Fruit fly (Drosophila melanogaster) whole organism, embryonic: ENCODE results near the gene Ssu72.

Experiments
- Abd-B ChIP-seq: fragments of 200-800 bp; sonication (Bioruptor generic); optimal IDR thresholded peaks from 2 replicates; lab custom pipeline; 2018; ENCODE audit warnings: missing biosample characterization, mild to moderate bottlenecking, missing genetic modification characterization, moderate library complexity
- CG10959 ChIP-seq: fragments of 200-800 bp; sonication (Bioruptor generic); IDR thresholded peaks from 2 replicates; pipeline ENCODE4 v1.3.6; 2022; ENCODE audit warnings: missing biosample characterization, missing genetic modification characterization
- CG11398 ChIP-seq: fragments of 200-800 bp; sonication (Bioruptor generic); optimal IDR thresholded peaks from 2 replicates; lab custom pipeline; 2016; ENCODE audit warnings: missing biosample characterization, missing genetic modification characterization
- CG12155 ChIP-seq: fragments of 200-800 bp; sonication (Bioruptor generic); optimal IDR thresholded peaks from 3 replicates; lab custom pipeline; 2016; ENCODE audit warnings: missing biosample characterization, missing genetic modification characterization
- CG12391 ChIP-seq: fragments of 200-800 bp; sonication (Bioruptor generic); optimal IDR thresholded peaks from 3 replicates; lab custom pipeline; 2018; ENCODE audit warnings: missing biosample characterization, mild to moderate bottlenecking, missing genetic modification characterization, moderate library complexity
- CG13296 ChIP-seq: fragments of 200-800 bp; sonication (Bioruptor generic); optimal IDR thresholded peaks from 3 replicates; lab custom pipeline; 2018; ENCODE audit warnings: missing biosample characterization, mild to moderate bottlenecking, missing genetic modification characterization
- CG15514 ChIP-seq: fragments of 200-800 bp; sonication (Bioruptor generic); optimal IDR thresholded peaks from 3 replicates; lab custom pipeline; 2017; ENCODE audit warnings: missing biosample characterization, missing genetic modification characterization, mild to moderate bottlenecking, moderate library complexity, missing genetic modification reagents
- CG17359 ChIP-seq: fragments of 200-800 bp; sonication (Bioruptor generic); optimal IDR thresholded peaks from 3 replicates; lab custom pipeline; 2018; ENCODE audit warnings: missing biosample characterization, mild to moderate bottlenecking, missing genetic modification characterization, moderate library complexity
- CG2120 ChIP-seq: fragments of 200-800 bp; sonication (Bioruptor generic); optimal IDR thresholded peaks from 3 replicates; lab custom pipeline; 2016; ENCODE audit warnings: missing biosample characterization, missing genetic modification characterization
- CG2889 ChIP-seq: fragments of 200-800 bp; sonication (Bioruptor generic); IDR thresholded peaks from 3 replicates; pipeline ENCODE4 v1.3.6; 2022; ENCODE audit warnings: missing biosample characterization, missing genetic modification characterization
- CG31365 ChIP-seq: fragments of 200-800 bp; sonication (Bioruptor generic); optimal IDR thresholded peaks from 2 replicates; lab custom pipeline; 2018; ENCODE audit warnings: missing biosample characterization, mild to moderate bottlenecking, missing genetic modification characterization
- CG33213 ChIP-seq: fragments of 200-800 bp; sonication (Bioruptor generic); optimal IDR thresholded peaks from 3 replicates; lab custom pipeline; 2016; ENCODE audit warnings: missing biosample characterization, missing genetic modification characterization
- CG3726 ChIP-seq: fragments of 200-800 bp; sonication (Bioruptor generic); IDR thresholded peaks from 3 replicates; pipeline ENCODE4, ENCODE4 v1.3.6; 2022; ENCODE audit warnings: missing biosample characterization, missing genetic modification characterization
- CG42726 ChIP-seq: fragments of 200-800 bp; sonication (Bioruptor generic); IDR thresholded peaks from 2 replicates; pipeline ENCODE4 v1.3.6; 2022; ENCODE audit warnings: missing biosample characterization, missing genetic modification characterization; ENCODE audit not compliant: partially characterized antibody
- CG6765 ChIP-seq: fragments of 200-800 bp; sonication (Bioruptor generic); optimal IDR thresholded peaks from 3 replicates; lab custom pipeline; 2017; ENCODE audit warnings: missing biosample characterization, mild to moderate bottlenecking, missing genetic modification characterization
- CG6791 ChIP-seq: fragments of 200-800 bp; sonication (Bioruptor generic); IDR thresholded peaks from 3 replicates; pipeline ENCODE4 v1.3.6; 2022; ENCODE audit warnings: missing biosample characterization, missing genetic modification characterization; ENCODE audit not compliant: partially characterized antibody
- CG6854 ChIP-seq: fragments of 200-800 bp; sonication (Bioruptor generic); optimal IDR thresholded peaks from 3 replicates; lab custom pipeline; 2017; ENCODE audit warnings: missing biosample characterization, mild to moderate bottlenecking, missing genetic modification characterization
- CG7271 ChIP-seq: fragments of 200-800 bp; sonication (Bioruptor generic); optimal IDR thresholded peaks from 2 replicates; lab custom pipeline; 2018; ENCODE audit warnings: missing biosample characterization, mild to moderate bottlenecking, missing genetic modification characterization, moderate library complexity
- CG7839 ChIP-seq: fragments of 200-800 bp; sonication (Bioruptor generic); optimal IDR thresholded peaks from 3 replicates; lab custom pipeline; 2018; ENCODE audit warnings: missing biosample characterization, mild to moderate bottlenecking, missing genetic modification characterization, moderate library complexity
- CG9609 ChIP-seq: fragments of 200-800 bp; sonication (Bioruptor generic); optimal IDR thresholded peaks from 3 replicates; lab custom pipeline; 2016; ENCODE audit warnings: missing biosample characterization, missing genetic modification characterization
- D ChIP-seq, 2 experiments: fragments of 200-800 bp in 1 of 2; fragments of >200 bp in 1 of 2; sonication (Bioruptor generic) in 1 of 2; optimal IDR thresholded peaks; 2 replicates in 1 of 2; 3 replicates in 1 of 2; lab custom pipeline; 2017; ENCODE audit warnings: mild to moderate bottlenecking in 1 of 2, missing biosample characterization in 1 of 2, missing genetic modification characterization in 1 of 2, missing genetic modification reagents in 1 of 2
- D19A ChIP-seq: fragments of 200-800 bp; optimal IDR thresholded peaks from 3 replicates; lab custom pipeline; 2019; ENCODE audit warnings: missing biosample characterization, mild to moderate bottlenecking, missing genetic modification characterization, moderate library complexity
- Dbx ChIP-seq: fragments of 200-800 bp; sonication (Bioruptor generic); IDR thresholded peaks from 3 replicates; pipeline ENCODE4 v1.3.6; 2022; ENCODE audit warnings: missing biosample characterization, missing genetic modification characterization
- Dek ChIP-seq: fragments of 200-800 bp; sonication (Bioruptor generic); optimal IDR thresholded peaks from 3 replicates; lab custom pipeline; 2019; ENCODE audit warnings: missing biosample characterization, mild to moderate bottlenecking, missing genetic modification characterization, moderate library complexity
- Dip2 ChIP-seq: fragments of 200-800 bp; sonication (Bioruptor generic); IDR thresholded peaks from 2 replicates; pipeline ENCODE4 v1.3.6; 2022; ENCODE audit warnings: missing biosample characterization, missing genetic modification characterization
- Dip3 ChIP-seq: fragments of 200-800 bp; sonication (Bioruptor generic); optimal IDR thresholded peaks from 3 replicates; lab custom pipeline; 2016; ENCODE audit warnings: missing biosample characterization, missing genetic modification characterization
- ERR ChIP-seq: fragments of 200-800 bp; sonication (Bioruptor generic); optimal IDR thresholded peaks from 2 replicates; lab custom pipeline; 2016; ENCODE audit warnings: missing biosample characterization, missing genetic modification characterization
- Elba2 ChIP-seq: fragments of 200-800 bp; sonication (Bioruptor generic); optimal IDR thresholded peaks from 3 replicates; lab custom pipeline; 2016; ENCODE audit warnings: missing biosample characterization, missing genetic modification characterization
- HLHmδ ChIP-seq: fragments of 200-800 bp; sonication (Bioruptor generic); optimal IDR thresholded peaks from 2 replicates; lab custom pipeline; 2018; ENCODE audit warnings: missing biosample characterization, mild to moderate bottlenecking, missing genetic modification characterization, moderate library complexity
- Meics ChIP-seq: fragments of 200-800 bp; sonication (Bioruptor generic); optimal IDR thresholded peaks from 2 replicates; lab custom pipeline; 2017; ENCODE audit warnings: missing biosample characterization, mild to moderate bottlenecking, missing genetic modification characterization
- Sox100B ChIP-seq: fragments of 200-800 bp; sonication (Bioruptor generic); optimal IDR thresholded peaks from 3 replicates; lab custom pipeline; 2018; ENCODE audit warnings: missing biosample characterization, mild to moderate bottlenecking, missing genetic modification characterization
- Usf ChIP-seq: fragments of 200-800 bp; sonication (Bioruptor generic); optimal IDR thresholded peaks from 2 replicates; lab custom pipeline; 2017; ENCODE audit warnings: missing genotype, missing biosample characterization, missing genetic modification characterization
- bbx ChIP-seq: fragments of 200-800 bp; sonication (Bioruptor generic); IDR thresholded peaks from 2 replicates; pipeline ENCODE4 v1.3.6; 2022; ENCODE audit warnings: missing biosample characterization, missing genetic modification characterization; ENCODE audit not compliant: partially characterized antibody
- cato ChIP-seq: fragments of 200-800 bp; sonication (Bioruptor generic); optimal IDR thresholded peaks from 2 replicates; lab custom pipeline; 2016; ENCODE audit warnings: missing biosample characterization, missing genetic modification characterization, borderline replicate concordance
- ewg ChIP-seq: fragments of 200-800 bp; sonication (Bioruptor generic); optimal IDR thresholded peaks from 3 replicates; lab custom pipeline; 2017; ENCODE audit warnings: mild to moderate bottlenecking, missing biosample characterization, missing genetic modification reagents, missing genetic modification characterization
- fd96Cb ChIP-seq: fragments of 200-800 bp; sonication (Bioruptor generic); optimal IDR thresholded peaks from 2 replicates; lab custom pipeline; 2018; ENCODE audit warnings: missing biosample characterization, mild to moderate bottlenecking, missing genetic modification characterization, moderate library complexity
- gce ChIP-seq: fragments of 200-800 bp; sonication (Bioruptor generic); IDR thresholded peaks from 3 replicates; pipeline ENCODE4 v1.3.6; 2022; ENCODE audit warnings: missing biosample characterization, missing genetic modification characterization
- gem ChIP-seq: fragments of 200-800 bp; sonication (Bioruptor generic); optimal IDR thresholded peaks from 2 replicates; lab custom pipeline; 2019; ENCODE audit warnings: missing biosample characterization, mild to moderate bottlenecking, missing genetic modification characterization, moderate library complexity
- gro ChIP-seq: fragments of 200-800 bp; sonication (Bioruptor generic); optimal IDR thresholded peaks from 2 replicates; lab custom pipeline; 2016; ENCODE audit warnings: missing biosample characterization, missing genetic modification characterization
- gsb ChIP-seq: fragments of 200-800 bp; sonication (Bioruptor generic); IDR thresholded peaks from 2 replicates; pipeline ENCODE4 v1.3.6; 2022; ENCODE audit warnings: missing biosample characterization, missing genetic modification characterization
- jing ChIP-seq: fragments of 200-800 bp; sonication (Bioruptor generic); optimal IDR thresholded peaks from 2 replicates; lab custom pipeline; 2018; ENCODE audit warnings: missing biosample characterization, mild to moderate bottlenecking, missing genetic modification characterization
- jumu ChIP-seq: fragments of 200-800 bp; sonication (Bioruptor generic); optimal IDR thresholded peaks from 3 replicates; lab custom pipeline; 2016; ENCODE audit warnings: missing biosample characterization, missing genetic modification characterization
- lbe ChIP-seq: fragments of 200-800 bp; sonication (Bioruptor generic); optimal IDR thresholded peaks from 2 replicates; lab custom pipeline; 2016; ENCODE audit warnings: missing biosample characterization, mild to moderate bottlenecking, missing genetic modification characterization
- mam ChIP-seq: fragments of 200-800 bp; sonication (Bioruptor generic); optimal IDR thresholded peaks from 3 replicates; lab custom pipeline; 2016; ENCODE audit warnings: missing biosample characterization, missing genetic modification characterization
- odd ChIP-seq: fragments of 200-800 bp; sonication (Bioruptor generic); optimal IDR thresholded peaks from 2 replicates; lab custom pipeline; 2017; ENCODE audit warnings: missing biosample characterization, mild to moderate bottlenecking, missing genetic modification characterization
- sisA ChIP-seq: fragments of 200-800 bp; sonication (Bioruptor generic); IDR thresholded peaks from 2 replicates; pipeline ENCODE4 v1.3.6; 2022; ENCODE audit warnings: missing biosample characterization, missing genetic modification characterization
- sqz ChIP-seq: fragments of 200-800 bp; sonication (Bioruptor generic); optimal IDR thresholded peaks from 3 replicates; lab custom pipeline; 2018; ENCODE audit warnings: missing biosample characterization, mild to moderate bottlenecking, missing genetic modification characterization
- tll ChIP-seq, 2 experiments: fragments of 200-800 bp in 1 of 2; fragments of >200 bp in 1 of 2; sonication (Bioruptor generic) in 1 of 2; optimal IDR thresholded peaks; 2 replicates each; lab custom pipeline; 2017 to 2019; ENCODE audit warnings: missing biosample characterization in 2 of 2, missing genetic modification characterization in 2 of 2, mild to moderate bottlenecking in 1 of 2, moderate library complexity in 1 of 2
- trh ChIP-seq: fragments of 200-800 bp; sonication (Bioruptor generic); optimal IDR thresholded peaks from 2 replicates; lab custom pipeline; 2016; ENCODE audit warnings: missing biosample characterization, missing genetic modification characterization

The Ssu72 gene

DNA sequence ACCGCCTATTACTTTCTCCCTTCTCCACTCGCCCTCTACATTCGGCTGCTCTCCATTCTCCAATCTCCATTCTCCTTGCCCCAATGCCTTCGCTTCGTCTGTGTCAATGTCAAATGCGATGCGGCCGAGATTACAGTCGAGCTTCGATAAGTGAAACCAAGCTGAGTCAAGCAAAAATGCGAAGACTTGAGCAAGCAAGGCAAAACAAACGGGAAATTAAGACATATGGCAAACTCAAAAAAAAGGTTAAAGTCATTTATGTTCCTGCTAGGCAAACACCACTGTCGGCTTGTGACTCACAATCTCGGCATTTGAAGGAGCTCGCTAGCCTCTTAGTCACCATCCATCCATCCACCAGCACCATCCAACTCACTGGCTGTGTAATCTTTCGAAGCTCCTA lies 4.0 kb downstream of the Ssu72 start (continued):
- TF ChIP-seq CG12391 (tag; lab: Kevin White, UChicago) (peak; percentile 96), lbe (GFP tag; lab: Kevin White, UChicago) (peak; percentile 98), CG2889 (GFP tag; lab: Robert Waterston, UW) (peak; percentile 96), CG2120 (GFP tag; lab: Kevin White, UChicago) (peak; percentile 98), Meics (GFP tag; lab: Kevin White, UChicago) (peak; percentile 91), CG3726 (GFP tag; lab: Robert Waterston, UW) (peak; percentile 90), odd (GFP tag; lab: Kevin White, UChicago) (peak; percentile 91), sisA (GFP tag; lab: Robert Waterston, UW) (peak; percentile 95), ERR (GFP tag; lab: Kevin White, UChicago) (peak; percentile 98), gem (tag; lab: Kevin White, UChicago) (peak; percentile 97), fd96Cb (tag; lab: Kevin White, UChicago) (peak; percentile 93), CG15514 (GFP tag; lab: Kevin White, UChicago) (peak; percentile 81), D (optimal IDR thresholded peaks at IDR 0.05; lab: Kevin White, UChicago) (no peak), D (GFP tag; optimal IDR thresholded peaks at IDR 0.05; lab: Kevin White, UChicago) (peak; percentile 90), CG13296 (GFP tag; lab: Kevin White, UChicago) (peak; percentile 87), CG6765 (GFP tag; lab: Kevin White, UChicago) (peak; percentile 78), D19A (tag; lab: Kevin White, UChicago) (peak; percentile 84), tll (GFP tag; optimal IDR thresholded peaks at IDR 0.05; lab: Kevin White, UChicago) (peak in 1 of 2 experiments; percentile 1), Sox100B (GFP tag; lab: Kevin White, UChicago) (no peak), jumu (GFP tag; lab: Kevin White, UChicago) (peak; percentile 98), mam (peak; percentile 99), CG12155 (peak; percentile 95), trh (GFP tag; lab: Kevin White, UChicago) (peak; percentile 93), CG31365 (tag; lab: Kevin White, UChicago) (peak; percentile 78), Dip2 (GFP tag; lab: Robert Waterston, UW) (peak; percentile 45; the same call in 1 of the 2 replicates), sqz (GFP tag; lab: Kevin White, UChicago) (peak; percentile 78), HLHmδ (GFP tag; lab: Kevin White, UChicago) (peak; percentile 44), CG10959 (GFP tag; lab: Robert Waterston, UW) (peak; percentile 97), CG11398 (GFP tag; lab: Kevin White, UChicago) (peak; percentile 97), bbx (GFP tag; lab: Robert Waterston, UW) (no peak), CG9609 (GFP tag; lab: Kevin White, UChicago) (peak; percentile 98), gce (peak; percentile 89), cato (peak; percentile 82), CG33213 (GFP tag; lab: Kevin White, UChicago) (peak; percentile 95), gro (GFP tag; lab: Kevin White, UChicago) (peak; percentile 97), Abd-B (GFP tag; lab: Kevin White, UChicago) (peak; percentile 92), Usf (GFP tag; lab: Kevin White, UChicago) (peak; percentile 97), CG6854 (GFP tag; lab: Kevin White, UChicago) (peak; percentile 79), Dbx (GFP tag; lab: Robert Waterston, UW) (peak; percentile 89), CG6791 (GFP tag; lab: Robert Waterston, UW) (no peak), gsb (peak; percentile 84), CG42726 (GFP tag; lab: Robert Waterston, UW) (no peak), CG17359 (tag; lab: Kevin White, UChicago) (peak; percentile 93), ewg (peak; percentile 92), CG7271 (tag; lab: Kevin White, UChicago) (peak; percentile 59), Elba2 (GFP tag; lab: Kevin White, UChicago) (peak; percentile 69), Dek (tag; lab: Kevin White, UChicago) (peak; percentile 94), CG7839 (tag; lab: Kevin White, UChicago) (peak; percentile 98), jing (GFP tag; lab: Kevin White, UChicago) (peak; percentile 93), Dip3 (GFP tag; lab: Kevin White, UChicago) (peak; percentile 98)
